Worm (Caenorhabditis elegans): Measurements from ENCODE around the gene srh-24.

DNA sequence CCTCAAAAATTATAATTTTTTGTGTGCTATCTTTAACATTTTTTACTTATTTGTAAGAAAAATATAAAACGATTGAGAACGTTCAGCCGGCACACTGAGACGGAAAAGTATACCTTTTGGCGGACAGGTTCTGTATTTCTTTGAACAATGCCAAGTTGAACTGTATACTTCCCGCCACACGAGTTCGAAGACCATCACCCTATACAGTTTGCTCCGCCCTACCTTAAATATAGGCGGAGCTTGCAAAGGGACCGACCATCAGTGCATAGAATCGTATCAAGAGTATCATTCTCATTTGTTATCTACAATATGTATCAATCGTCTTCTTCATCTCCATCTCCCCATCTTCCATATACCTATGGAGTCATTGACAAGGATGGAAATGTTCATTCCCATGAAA lies 24.0 kb upstream of the srh-24 start, which contains the start of gene end-1:
- TF ChIP-seq saeg-2 (GFP tag; IDR thresholded peaks at IDR 0.05), result no peak
- TF ChIP-seq pqm-1 (tag; optimal IDR thresholded peaks at IDR 0.05), result no peak
- TF ChIP-seq snpc-4 (tag; optimal IDR thresholded peaks at IDR 0.05), result no peak
- TF ChIP-seq lin-13 (GFP tag; optimal IDR thresholded peaks at IDR 0.05), result no peak
- no peak for TF ChIP-seq nhr-237 (tag; optimal IDR thresholded peaks at IDR 0.05)
- TF ChIP-seq ZK546.5 (tag; optimal IDR thresholded peaks at IDR 0.05), result no peak
- TF ChIP-seq nhr-102 (tag; optimal IDR thresholded peaks at IDR 0.05), result no peak
- TF ChIP-seq ceh-32 (tag; optimal IDR thresholded peaks at IDR 0.05; ENCODE audit: poor library complexity), result no peak
- no peak for TF ChIP-seq unc-62 (GFP tag; optimal IDR thresholded peaks at IDR 0.05 in 1 of 2)
- TF ChIP-seq unc-62 (tag; optimal IDR thresholded peaks at IDR 0.05), result no peak
- TF ChIP-seq unc-39 (tag; optimal IDR thresholded peaks at IDR 0.05), result no peak
- no peak for TF ChIP-seq ctbp-1 (GFP tag; IDR thresholded peaks at IDR 0.05)
- no peak for TF ChIP-seq lir-3 (tag; optimal IDR thresholded peaks at IDR 0.05)
- TF ChIP-seq attf-4 (tag; optimal IDR thresholded peaks at IDR 0.05), result no peak
